Fruit fly (Drosophila melanogaster): ENCODE data around the gene Rbf2.
A peak's percentile ranks its signal among the peaks of the same experiment; 100 is the strongest.

DNA sequence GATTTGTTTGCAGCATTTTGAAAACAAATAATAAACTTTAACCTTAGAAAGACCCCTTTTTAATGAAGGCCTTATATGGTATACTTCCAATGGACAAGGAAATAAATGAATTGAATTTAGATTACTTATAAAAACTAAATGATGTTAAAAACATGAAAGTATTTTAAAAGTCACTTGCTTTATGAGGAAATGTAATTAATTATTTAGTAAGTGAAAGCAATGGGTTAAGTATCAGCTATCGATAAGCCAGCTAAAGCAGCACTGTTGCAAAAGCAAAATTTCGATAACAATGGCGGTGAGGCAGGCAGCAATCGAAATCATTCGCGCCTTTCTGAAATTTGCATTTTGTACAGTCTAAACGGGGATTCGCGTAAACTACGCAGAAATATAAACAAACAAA lies at the start of gene Rbf2, which contains the start of gene CG32856:
- TF ChIP-seq fd96Ca (GFP tag; IDR thresholded peaks at IDR 0.05) (no peak), EcR (GFP tag; optimal IDR thresholded peaks at IDR 0.05) (peak; percentile 35), CG8301 (tag; optimal IDR thresholded peaks at IDR 0.05) (no peak), Snoo (tag; optimal IDR thresholded peaks at IDR 0.05) (peak; percentile 83), CG17806 (tag; optimal IDR thresholded peaks at IDR 0.05) (peak; percentile 51), CG34367 (tag; optimal IDR thresholded peaks at IDR 0.05) (peak; percentile 89), D1 (tag; optimal IDR thresholded peaks at IDR 0.05) (no peak)

All from whole organism, pupa.